Worm (Caenorhabditis elegans) whole organism, early embryonic: ENCODE data around the gene F07D3.3.

Experiments used
- F13C5.2 ChIP-seq: sonication (generic microtip); optimal IDR thresholded peaks from 2 replicates; lab custom pipeline; 2017; ENCODE audit warnings: mild to moderate bottlenecking, missing genetic modification characterization, inconsistent platforms, missing compliant biosample characterization
- ama-1 ChIP-seq: fragments of 150-350 bp; optimal IDR thresholded peaks from 2 replicates; lab custom pipeline; 2014
- ceh-13 ChIP-seq: fragments of 200-800 bp; sonication (Bioruptor generic); optimal IDR thresholded peaks from 2 replicates; lab custom pipeline; 2018; ENCODE audit warnings: mild to moderate bottlenecking, missing genetic modification characterization, missing compliant biosample characterization
- ceh-36 ChIP-seq: sonication (generic microtip); optimal IDR thresholded peaks from 2 replicates; lab custom pipeline; 2016; ENCODE audit warnings: missing genetic modification characterization, inconsistent platforms, missing compliant biosample characterization
- hmg-4 ChIP-seq: fragments of 200-800 bp; sonication (Bioruptor generic); optimal IDR thresholded peaks from 2 replicates; lab custom pipeline; 2018; ENCODE audit warnings: mild to moderate bottlenecking, missing genetic modification characterization, missing compliant biosample characterization
- pes-1 ChIP-seq: fragments of 200-800 bp; sonication (Bioruptor generic); IDR thresholded peaks from 2 replicates; pipeline ENCODE4 v1.3.6; 2022; ENCODE audit warnings: missing genetic modification reagents, missing genetic modification characterization, missing compliant biosample characterization
- sea-1 ChIP-seq: fragments of 200-800 bp; sonication (Bioruptor generic); conservative IDR thresholded peaks from 2 replicates; pipeline ENCODE4 v1.3.6; 2022; ENCODE audit warnings: missing genetic modification characterization, missing compliant biosample characterization
- tbx-11 ChIP-seq: fragments of 200-800 bp; sonication (Bioruptor generic); IDR thresholded peaks from 2 replicates; pipeline ENCODE4 v1.3.6; 2022; ENCODE audit warnings: missing genetic modification characterization, missing compliant biosample characterization

DNA sequence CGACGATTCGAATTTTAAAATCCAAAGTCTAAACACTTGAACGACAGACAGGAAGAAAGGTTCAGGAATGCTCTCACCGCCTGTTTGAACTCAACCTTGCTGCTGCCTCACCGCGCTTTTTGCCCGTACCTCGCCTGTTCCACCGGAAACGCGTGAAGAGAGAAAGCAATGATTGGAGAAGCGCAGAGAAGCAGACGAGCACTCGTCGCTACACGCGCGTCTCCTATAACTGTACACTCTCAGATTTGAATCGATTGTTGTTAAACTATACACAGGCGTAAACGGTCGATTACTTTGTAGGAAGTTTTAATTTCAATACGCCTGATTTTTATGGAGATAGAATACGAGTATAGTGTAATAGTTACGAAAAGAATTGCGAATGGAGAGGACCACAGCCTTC lies 38.0 kb downstream of the F07D3.3 start:
- TF ChIP-seq ama-1 (lab: Kevin White, UChicago) (no peak), tbx-11 (GFP tag; lab: Robert Waterston, UW) (no peak), hmg-4 (GFP tag; lab: Kevin White, UChicago) (peak; percentile 19), pes-1 (GFP tag; lab: Robert Waterston, UW) (no peak), ceh-13 (GFP tag; lab: Kevin White, UChicago) (no peak), ceh-36 (tag; lab: Kevin White, UChicago) (no peak), F13C5.2 (tag; lab: Kevin White, UChicago) (peak; percentile 25), sea-1 (no peak)
